Fruit fly (Drosophila melanogaster): Measurements from ENCODE around the gene Unc-76.

The Unc-76 gene

dm6 chrX:2036800-2037488, 43.5 kb upstream of the Unc-76 start (continued):
- TF ChIP-seq Blimp-1 (GFP tag; optimal IDR thresholded peaks at IDR 0.05) (peak; percentile 24), CG32532 (GFP tag; IDR thresholded peaks at IDR 0.05) (peak; percentile 19; the same call in 1 of the 2 replicates), rib (GFP tag; IDR thresholded peaks at IDR 0.05) (0 out of 2 replicates have a peak, but pooled peaks have one; percentile 53), NfI (GFP tag; optimal IDR thresholded peaks at IDR 0.05) (peak; percentile 3), seq (GFP tag; IDR thresholded peaks at IDR 0.05) (0 out of 2 replicates have a peak, but pooled peaks have one; percentile 25), CG9215 (GFP tag; IDR thresholded peaks at IDR 0.05) (peak; percentile 28; the same call in 1 of the 2 replicates), chm (GFP tag; IDR thresholded peaks at IDR 0.05) (0 out of 2 replicates have a peak, but pooled peaks have one; percentile 14), Med (GFP tag) (peak; percentile 77), CG7839 (tag; optimal IDR thresholded peaks at IDR 0.05) (peak; percentile 18), CG7556 (GFP tag; optimal IDR thresholded peaks at IDR 0.05) (peak; percentile 2), CG6254 (GFP tag; optimal IDR thresholded peaks at IDR 0.05) (peak; percentile 86), ind (GFP tag; optimal IDR thresholded peaks at IDR 0.05) (peak; percentile 33), Vsx1 (GFP tag; optimal IDR thresholded peaks at IDR 0.05) (no peak), CG17361 (GFP tag; IDR thresholded peaks at IDR 0.05) (0 out of 3 replicates have a peak, but pooled peaks have one; percentile 21), D19B (GFP tag; optimal IDR thresholded peaks at IDR 0.05) (peak; percentile 90), Six4 (GFP tag; optimal IDR thresholded peaks at IDR 0.05) (peak; percentile 16), CG8388 (GFP tag; optimal IDR thresholded peaks at IDR 0.05) (peak; percentile 14), D19A (tag; optimal IDR thresholded peaks at IDR 0.05) (peak; percentile 5), CG10366 (GFP tag; IDR thresholded peaks at IDR 0.05) (peak; percentile 60), sisA (GFP tag; IDR thresholded peaks at IDR 0.05) (peak; percentile 40; the same call in 1 of the 2 replicates), toy (GFP tag; IDR thresholded peaks at IDR 0.05) (no peak), Oli (tag; optimal IDR thresholded peaks at IDR 0.05) (no peak), pb (GFP tag; optimal IDR thresholded peaks at IDR 0.05) (peak; percentile 44), zfh1 (GFP tag; IDR thresholded peaks at IDR 0.05) (0 out of 3 replicates have a peak, but pooled peaks have one; percentile 15), Hsf (GFP tag; optimal IDR thresholded peaks at IDR 0.05) (peak; percentile 26), lilli (GFP tag; optimal IDR thresholded peaks at IDR 0.05) (peak; percentile 28), CG3065 (GFP tag; optimal IDR thresholded peaks at IDR 0.05) (no peak), chif (GFP tag; optimal IDR thresholded peaks at IDR 0.05) (peak in 1 of 2 experiments; percentile 25), nmo (GFP tag; optimal IDR thresholded peaks at IDR 0.05) (peak; percentile 30), gsb-n (tag; optimal IDR thresholded peaks at IDR 0.05) (no peak), CG17359 (tag; optimal IDR thresholded peaks at IDR 0.05) (peak; percentile 17), pnt (GFP tag; optimal IDR thresholded peaks at IDR 0.05) (peak; percentile 31), CG10654 (GFP tag; optimal IDR thresholded peaks at IDR 0.05) (no peak), kah (GFP tag; optimal IDR thresholded peaks at IDR 0.05) (peak; percentile 62), Antp (GFP tag; optimal IDR thresholded peaks at IDR 0.05) (peak; percentile 48), Chrac-16 (GFP tag; optimal IDR thresholded peaks at IDR 0.05) (peak; percentile 8), grau (tag; optimal IDR thresholded peaks at IDR 0.05) (peak; percentile 2), ATbp (GFP tag; optimal IDR thresholded peaks at IDR 0.05) (peak; percentile 19), CG13624 (GFP tag; optimal IDR thresholded peaks at IDR 0.05) (no peak), pan (optimal IDR thresholded peaks at IDR 0.05) (peak in 1 of 2 experiments; percentile 14), pan (GFP tag; optimal IDR thresholded peaks at IDR 0.05 in 1 of 2, IDR thresholded peaks at IDR 0.05 in 1 of 2) (no peak), Pdp1 (GFP tag; optimal IDR thresholded peaks at IDR 0.05) (no peak), tx (GFP tag; optimal IDR thresholded peaks at IDR 0.05) (no peak), CG12155 (GFP tag; optimal IDR thresholded peaks at IDR 0.05) (no peak), CG2678 (tag; optimal IDR thresholded peaks at IDR 0.05) (peak; percentile 42), dati (GFP tag; IDR thresholded peaks at IDR 0.05) (no peak), CG18599 (GFP tag; optimal IDR thresholded peaks at IDR 0.05) (peak; percentile 12), CG5180 (GFP tag; optimal IDR thresholded peaks at IDR 0.05) (peak; percentile 85), CG16815 (GFP tag; optimal IDR thresholded peaks at IDR 0.05) (no peak)
